Worm (Caenorhabditis elegans): ENCODE measurements around the gene Y62H9A.12.

DNA sequence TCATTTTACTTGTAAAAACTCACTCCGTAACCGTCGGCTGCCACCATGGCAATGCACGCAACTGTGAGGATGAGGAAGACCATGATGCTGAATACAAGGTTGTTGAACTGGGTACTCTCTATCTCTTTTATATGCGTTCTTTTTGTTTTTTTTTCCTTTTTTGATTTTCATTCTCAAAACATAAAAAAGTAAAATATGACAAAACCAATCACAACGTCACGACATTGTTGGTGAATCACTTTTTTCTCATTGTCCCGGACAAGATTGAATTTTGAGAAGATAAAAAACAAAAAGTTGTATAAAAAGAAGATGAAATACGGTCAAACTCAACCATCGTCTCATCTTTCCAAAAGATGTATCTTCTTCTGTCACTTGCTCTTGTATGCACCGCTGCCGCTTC, 31.1 kb upstream of the Y62H9A.12 start, which contains the start of the genes Y62H9A.5 and ule-5:
- TF ChIP-seq ztf-11 (tag; optimal IDR thresholded peaks at IDR 0.05), result no peak
- TF ChIP-seq nhr-237 (tag; optimal IDR thresholded peaks at IDR 0.05), result no peak
- TF ChIP-seq lin-13 (tag; optimal IDR thresholded peaks at IDR 0.05), result no peak
- no peak for TF ChIP-seq pha-4 (tag; optimal IDR thresholded peaks at IDR 0.05)
- no peak for TF ChIP-seq unc-62 (GFP tag; optimal IDR thresholded peaks at IDR 0.05)
- no peak for TF ChIP-seq snpc-4 (tag; optimal IDR thresholded peaks at IDR 0.05)
- no peak for TF ChIP-seq ces-1 (GFP tag; optimal IDR thresholded peaks at IDR 0.05)
- TF ChIP-seq lsy-2 (tag; optimal IDR thresholded peaks at IDR 0.05), result no peak
